Worm (Caenorhabditis elegans) whole organism, young adult: ENCODE data around the gene M163.8.

Experiments used
- C17E4.6 ChIP-seq: fragments of 200-800 bp; sonication (Bioruptor generic); IDR thresholded peaks from 2 replicates; pipeline ENCODE4 v1.3.6; 2022; ENCODE audit warnings: missing genetic modification reagents, missing genetic modification characterization, missing compliant biosample characterization
- F10E7.11 ChIP-seq: sonication (generic microtip); optimal IDR thresholded peaks from 2 replicates; lab custom pipeline; 2017; ENCODE audit warnings: mild to moderate bottlenecking, missing genetic modification characterization, moderate library complexity, missing compliant biosample characterization
- F37B4.10 ChIP-seq: fragments of 200-800 bp; sonication (Bioruptor generic); IDR thresholded peaks from 2 replicates; pipeline ENCODE4 v1.3.6; 2022; ENCODE audit warnings: missing genetic modification characterization, missing compliant biosample characterization
- F52B5.7 ChIP-seq: sonication (generic microtip); optimal IDR thresholded peaks from 2 replicates; lab custom pipeline; 2016; ENCODE audit warnings: mild to moderate bottlenecking, missing genetic modification characterization, missing compliant biosample characterization
- F57A8.1 ChIP-seq: fragments of 200-800 bp; sonication (Bioruptor generic); optimal IDR thresholded peaks from 2 replicates; lab custom pipeline; 2018; ENCODE audit warnings: mild to moderate bottlenecking, missing genetic modification characterization, moderate library complexity, missing compliant biosample characterization
- T07F8.4 ChIP-seq: sonication (generic microtip); optimal IDR thresholded peaks from 2 replicates; lab custom pipeline; 2016; ENCODE audit warnings: mild to moderate bottlenecking, missing genetic modification characterization, moderate library complexity, missing compliant biosample characterization
- Y53G8AR.9 ChIP-seq: fragments of 200-800 bp; sonication (Bioruptor generic); conservative IDR thresholded peaks from 2 replicates; pipeline ENCODE4 v1.3.6; 2022; ENCODE audit warnings: missing genetic modification reagents, missing genetic modification characterization, missing compliant biosample characterization
- Y56A3A.18 ChIP-seq: fragments of 200-800 bp; sonication (Bioruptor generic); IDR thresholded peaks from 2 replicates; pipeline ENCODE4 v1.3.6; 2022; ENCODE audit warnings: missing genetic modification reagents, missing genetic modification characterization, missing compliant biosample characterization
- Y67H2A.10 ChIP-seq: fragments of 200-800 bp; sonication (Bioruptor generic); conservative IDR thresholded peaks from 2 replicates; pipeline ENCODE4 v1.3.6; 2022; ENCODE audit warnings: missing genetic modification reagents, missing genetic modification characterization, missing compliant biosample characterization
- ZK185.1 ChIP-seq: sonication (generic microtip); optimal IDR thresholded peaks from 2 replicates; lab custom pipeline; 2016; ENCODE audit warnings: mild to moderate bottlenecking, missing genetic modification characterization, missing compliant biosample characterization; ENCODE audit not compliant: poor library complexity, severe bottlenecking
- akir-1 ChIP-seq: fragments of 200-800 bp; sonication (Bioruptor generic); optimal IDR thresholded peaks from 2 replicates; lab custom pipeline; 2018; ENCODE audit warnings: mild to moderate bottlenecking, missing genetic modification characterization, moderate library complexity, missing compliant biosample characterization
- atf-7 ChIP-seq: sonication (generic microtip); optimal IDR thresholded peaks from 2 replicates; lab custom pipeline; 2017; ENCODE audit warnings: mild to moderate bottlenecking, missing genetic modification characterization, missing compliant biosample characterization
- athp-1 ChIP-seq: sonication (generic microtip); optimal IDR thresholded peaks from 2 replicates; lab custom pipeline; 2017; ENCODE audit warnings: mild to moderate bottlenecking, missing genetic modification characterization, missing compliant biosample characterization
- attf-5 ChIP-seq: fragments of 200-800 bp; sonication (Bioruptor generic); optimal IDR thresholded peaks from 2 replicates; lab custom pipeline; 2018; ENCODE audit warnings: mild to moderate bottlenecking, missing genetic modification characterization, missing compliant biosample characterization
- bed-2 ChIP-seq: fragments of 200-800 bp; sonication (Bioruptor generic); IDR thresholded peaks from 2 replicates; pipeline ENCODE4 v1.3.6; 2022; ENCODE audit warnings: missing genetic modification reagents, missing genetic modification characterization, missing compliant biosample characterization
- cebp-2 ChIP-seq: fragments of 200-800 bp; sonication (Bioruptor generic); IDR thresholded peaks from 2 replicates; pipeline ENCODE4 v1.3.6; 2022; ENCODE audit warnings: missing genetic modification characterization, missing compliant biosample characterization
- ceh-27 ChIP-seq: fragments of 200-800 bp; sonication (Bioruptor generic); optimal IDR thresholded peaks from 2 replicates; lab custom pipeline; 2018; ENCODE audit warnings: mild to moderate bottlenecking, missing genetic modification characterization, moderate library complexity, missing compliant biosample characterization
- ceh-79 ChIP-seq: sonication (generic microtip); optimal IDR thresholded peaks from 2 replicates; lab custom pipeline; 2017; ENCODE audit warnings: mild to moderate bottlenecking, missing genetic modification characterization, missing compliant biosample characterization
- chd-7 ChIP-seq: sonication (generic microtip); optimal IDR thresholded peaks from 2 replicates; lab custom pipeline; 2016; ENCODE audit warnings: mild to moderate bottlenecking, missing genetic modification characterization, moderate library complexity, missing compliant biosample characterization
- egl-18 ChIP-seq: fragments of 200-800 bp; sonication (Bioruptor generic); IDR thresholded peaks from 2 replicates; pipeline ENCODE4 v1.3.6; 2022; ENCODE audit warnings: missing genetic modification reagents, missing genetic modification characterization, missing compliant biosample characterization
- egrh-3 ChIP-seq: fragments of 200-800 bp; sonication (Bioruptor generic); IDR thresholded peaks from 2 replicates; pipeline ENCODE4 v1.3.6; 2022; ENCODE audit warnings: missing genetic modification reagents, missing genetic modification characterization, missing compliant biosample characterization
- ekl-4 ChIP-seq: fragments of 200-800 bp; sonication (Bioruptor generic); IDR thresholded peaks from 2 replicates; pipeline ENCODE4 v1.3.6; 2022; ENCODE audit warnings: missing genetic modification reagents, missing genetic modification characterization, missing compliant biosample characterization
- ets-4 ChIP-seq: fragments of 200-800 bp; sonication (Bioruptor generic); optimal IDR thresholded peaks from 2 replicates; lab custom pipeline; 2018; ENCODE audit warnings: mild to moderate bottlenecking, missing genetic modification characterization, missing compliant biosample characterization
- him-1 ChIP-seq: sonication (generic microtip); optimal IDR thresholded peaks from 2 replicates; lab custom pipeline; 2016; ENCODE audit warnings: missing genotype, missing genetic modification reagents, missing genetic modification characterization, missing compliant biosample characterization
- hlh-26 ChIP-seq: fragments of 200-800 bp; sonication (Bioruptor generic); conservative IDR thresholded peaks from 2 replicates; pipeline ENCODE4 v1.3.6; 2022; ENCODE audit warnings: missing genetic modification reagents, missing genetic modification characterization, missing compliant biosample characterization
- let-607 ChIP-seq, 2 experiments: fragments of 200-800 bp in 1 of 2; sonication (Bioruptor generic) in 1 of 2; sonication (generic microtip) in 1 of 2; optimal IDR thresholded peaks; 2 replicates each; lab custom pipeline; 2016 to 2018; ENCODE audit warnings: mild to moderate bottlenecking in 2 of 2, missing compliant biosample characterization in 2 of 2, missing genetic modification characterization in 2 of 2, moderate library complexity in 2 of 2, missing genotype in 1 of 2
- lsl-1 ChIP-seq: fragments of 200-800 bp; sonication (Bioruptor generic); optimal IDR thresholded peaks from 2 replicates; lab custom pipeline; 2018; ENCODE audit warnings: mild to moderate bottlenecking, missing genetic modification characterization, moderate library complexity, missing compliant biosample characterization
- madf-10 ChIP-seq: sonication (generic microtip); optimal IDR thresholded peaks from 2 replicates; lab custom pipeline; 2016; ENCODE audit warnings: mild to moderate bottlenecking, missing genetic modification characterization, missing compliant biosample characterization
- mxl-1 ChIP-seq: sonication (generic microtip); optimal IDR thresholded peaks from 2 replicates; lab custom pipeline; 2016; ENCODE audit warnings: missing genetic modification characterization, missing compliant biosample characterization
- nfya-1 ChIP-seq: sonication (generic microtip); optimal IDR thresholded peaks from 2 replicates; lab custom pipeline; 2017; ENCODE audit warnings: antibody characterized with exemption, missing compliant biosample characterization, missing genetic modification characterization, borderline replicate concordance; ENCODE audit not compliant: insufficient read depth
- nfyb-1 ChIP-seq: fragments of 200-800 bp; sonication (Bioruptor generic); IDR thresholded peaks from 2 replicates; pipeline ENCODE4 v1.3.6; 2022; ENCODE audit warnings: missing genetic modification reagents, missing genetic modification characterization, missing compliant biosample characterization
- nhr-179 ChIP-seq: sonication (generic microtip); optimal IDR thresholded peaks from 2 replicates; lab custom pipeline; 2016; ENCODE audit warnings: mild to moderate bottlenecking, missing genetic modification characterization, missing compliant biosample characterization
- nhr-27 ChIP-seq: fragments of 200-800 bp; sonication (Bioruptor generic); optimal IDR thresholded peaks from 2 replicates; lab custom pipeline; 2018; ENCODE audit warnings: mild to moderate bottlenecking, missing genetic modification characterization, moderate library complexity, missing compliant biosample characterization
- nhr-90 ChIP-seq: sonication (generic microtip); optimal IDR thresholded peaks from 2 replicates; lab custom pipeline; 2016; ENCODE audit warnings: missing genotype, mild to moderate bottlenecking, missing genetic modification characterization, missing compliant biosample characterization
- rec-8 ChIP-seq, 2 experiments: sonication (generic microtip); optimal IDR thresholded peaks; 2 replicates each; lab custom pipeline; 2016; ENCODE audit warnings: mild to moderate bottlenecking in 2 of 2, missing genetic modification characterization in 2 of 2, missing genetic modification reagents in 2 of 2, missing genotype in 2 of 2, missing biosample characterization in 1 of 2, missing compliant biosample characterization in 1 of 2, moderate library complexity in 1 of 2
- sdz-38 ChIP-seq: sonication (generic microtip); optimal IDR thresholded peaks from 2 replicates; lab custom pipeline; 2016; ENCODE audit warnings: missing genotype, missing genetic modification characterization, missing compliant biosample characterization
- snpc-1.3 ChIP-seq: sonication (generic microtip); optimal IDR thresholded peaks from 2 replicates; lab custom pipeline; 2017; ENCODE audit warnings: missing genetic modification characterization, mild to moderate bottlenecking, missing compliant biosample characterization, antibody characterized with exemption, moderate library complexity, missing genotype, missing genetic modification reagents; ENCODE audit not compliant: insufficient read depth
- sptf-2 ChIP-seq: fragments of 200-800 bp; sonication (Bioruptor generic); optimal IDR thresholded peaks from 2 replicates; lab custom pipeline; 2018; ENCODE audit warnings: mild to moderate bottlenecking, missing genetic modification characterization, missing compliant biosample characterization
- tbp1 ChIP-seq: fragments of 200-800 bp; sonication (Bioruptor generic); optimal IDR thresholded peaks from 2 replicates; lab custom pipeline; 2018; ENCODE audit warnings: mild to moderate bottlenecking, missing genetic modification characterization, missing compliant biosample characterization
- tlf-1 ChIP-seq: fragments of 200-800 bp; sonication (Bioruptor generic); optimal IDR thresholded peaks from 2 replicates; lab custom pipeline; 2018; ENCODE audit warnings: mild to moderate bottlenecking, missing genetic modification characterization, missing compliant biosample characterization
- unc-130 ChIP-seq: sonication (generic microtip); optimal IDR thresholded peaks from 2 replicates; lab custom pipeline; 2016; ENCODE audit warnings: missing genetic modification reagents, missing genetic modification characterization, missing compliant biosample characterization
- zfh-2 ChIP-seq: fragments of 200-800 bp; sonication (Bioruptor generic); conservative IDR thresholded peaks from 2 replicates; pipeline ENCODE4 v1.3.6; 2022; ENCODE audit warnings: missing genetic modification reagents, missing genetic modification characterization, missing compliant biosample characterization
- zim-3 ChIP-seq: sonication (generic microtip); optimal IDR thresholded peaks from 2 replicates; lab custom pipeline; 2017; ENCODE audit warnings: mild to moderate bottlenecking, missing genetic modification characterization, moderate library complexity, missing compliant biosample characterization
- ztf-18 ChIP-seq: sonication (generic microtip); optimal IDR thresholded peaks from 2 replicates; lab custom pipeline; 2016; ENCODE audit warnings: missing genotype, mild to moderate bottlenecking, missing genetic modification characterization, missing compliant biosample characterization
- ztf-3 ChIP-seq: fragments of 200-800 bp; sonication (Bioruptor generic); optimal IDR thresholded peaks from 2 replicates; lab custom pipeline; 2018; ENCODE audit warnings: mild to moderate bottlenecking, missing genetic modification characterization, missing compliant biosample characterization

Gene M163.8

ce11 chrX:14525325-14526305 lies 40.7 kb downstream of the M163.8 start:
- peak; percentile 68 for TF ChIP-seq sptf-2 (GFP tag; lab: Kevin White, UChicago)
- TF ChIP-seq ceh-79 = peak; percentile 97
- TF ChIP-seq cebp-2 (GFP tag; lab: Robert Waterston, UW) = peak; percentile 98
- TF ChIP-seq F57A8.1 (GFP tag; lab: Kevin White, UChicago) = peak; percentile 95
- peak; percentile 79 for TF ChIP-seq tbp1 (GFP tag; lab: Kevin White, UChicago)
- TF ChIP-seq ceh-27 (GFP tag; lab: Kevin White, UChicago) = peak; percentile 99
- peak; percentile 89 for TF ChIP-seq bed-2 (GFP tag; lab: Robert Waterston, UW)
- TF ChIP-seq Y56A3A.18 (GFP tag; lab: Robert Waterston, UW) = peak; percentile 100
- TF ChIP-seq madf-10 (tag; lab: Kevin White, UChicago) = peak; percentile 97
- TF ChIP-seq attf-5 (GFP tag; lab: Kevin White, UChicago) = peak; percentile 70
- no peak for TF ChIP-seq zfh-2 (GFP tag; lab: Robert Waterston, UW)
- TF ChIP-seq tlf-1 (GFP tag; lab: Kevin White, UChicago) = peak; percentile 99
- TF ChIP-seq zim-3 = peak; percentile 14
- peak; percentile 98 for TF ChIP-seq Y53G8AR.9 (GFP tag; lab: Robert Waterston, UW)
- peak; percentile 99 for TF ChIP-seq nfyb-1 (GFP tag; lab: Robert Waterston, UW)
- TF ChIP-seq F10E7.11 (tag; lab: Kevin White, UChicago) = peak; percentile 97
- TF ChIP-seq him-1 (tag; lab: Kevin White, UChicago) = no peak
- peak; percentile 98 for TF ChIP-seq ZK185.1 (tag; lab: Kevin White, UChicago)
- TF ChIP-seq chd-7 (tag; lab: Kevin White, UChicago) = peak; percentile 98
- TF ChIP-seq unc-130 (GFP tag; lab: Kevin White, UChicago) = peak; percentile 32
- TF ChIP-seq akir-1 (GFP tag; lab: Kevin White, UChicago) = peak; percentile 72
- TF ChIP-seq ekl-4 (GFP tag; lab: Robert Waterston, UW) = peak; percentile 94
- peak; percentile 87 for TF ChIP-seq nhr-179 (tag; lab: Kevin White, UChicago)
- peak; percentile 99 for TF ChIP-seq atf-7 (tag; lab: Kevin White, UChicago)
- TF ChIP-seq F52B5.7 (tag; lab: Kevin White, UChicago) = peak; percentile 90
- peak; percentile 57 for TF ChIP-seq athp-1 (tag; lab: Kevin White, UChicago)
- TF ChIP-seq rec-8 (tag; optimal IDR thresholded peaks at IDR 0.05; lab: Kevin White, UChicago) = peak in 1 of 2 experiments; percentile 34
- TF ChIP-seq ztf-18 (tag; lab: Kevin White, UChicago) = peak; percentile 80
- peak; percentile 66 for TF ChIP-seq mxl-1 (tag; lab: Kevin White, UChicago)
- TF ChIP-seq lsl-1 (GFP tag; lab: Kevin White, UChicago) = peak; percentile 18
- TF ChIP-seq T07F8.4 (tag; lab: Kevin White, UChicago) = peak; percentile 95
- peak; percentile 78 to 95 for TF ChIP-seq let-607 (tag; optimal IDR thresholded peaks at IDR 0.05; lab: Kevin White, UChicago)
- peak; percentile 91 for TF ChIP-seq nhr-90 (tag; lab: Kevin White, UChicago)
- TF ChIP-seq C17E4.6 = peak; percentile 96
- TF ChIP-seq F37B4.10 (GFP tag; lab: Robert Waterston, UW) = peak; percentile 97
- TF ChIP-seq hlh-26 = no peak
- peak; percentile 97 for TF ChIP-seq egl-18 (GFP tag; lab: Robert Waterston, UW)
- peak; percentile 95 for TF ChIP-seq ztf-3 (GFP tag; lab: Kevin White, UChicago)
- TF ChIP-seq nfya-1 (tag; lab: Kevin White, UChicago) = no peak
- TF ChIP-seq Y67H2A.10 = peak; percentile 48; the same call in 1 of the 2 replicates
- TF ChIP-seq ets-4 (GFP tag; lab: Kevin White, UChicago) = peak; percentile 93
- TF ChIP-seq nhr-27 = peak; percentile 95
- TF ChIP-seq egrh-3 = no peak
- no peak for TF ChIP-seq sdz-38 (tag; lab: Kevin White, UChicago)
- TF ChIP-seq snpc-1.3 (tag; lab: Kevin White, UChicago) = peak; percentile 56
